Fruit fly (Drosophila melanogaster) S2 (cell line): Measurements from ENCODE around the gene Ptp61F.

Source experiments
- CG8478 ChIP-seq: fragments of >200 bp; optimal IDR thresholded peaks from 2 replicates; lab custom pipeline; 2018
- CTCF ChIP-seq, 2 experiments: fragments of >200 bp; optimal IDR thresholded peaks; 2 replicates each; lab custom pipeline; 2018

dm6 chr3L:1469241-1469640 lies 5.8 kb downstream of the Ptp61F start:
- TF ChIP-seq CG8478 (no peak), CTCF (optimal IDR thresholded peaks at IDR 0.05; lab: Kevin White, UChicago) (no peak)
